Fruit fly (Drosophila melanogaster) whole organism, embryonic: ENCODE results near the gene Sf3b3.

Experiments used
- ATbp ChIP-seq: fragments of 200-800 bp; sonication (Bioruptor generic); optimal IDR thresholded peaks from 2 replicates; lab custom pipeline; 2017; ENCODE audit warnings: missing biosample characterization, mild to moderate bottlenecking, missing genetic modification characterization, missing genetic modification reagents
- Ada2b ChIP-seq: fragments of 200-800 bp; sonication (Bioruptor generic); IDR thresholded peaks from 2 replicates; pipeline ENCODE4 v1.3.6; 2022; ENCODE audit warnings: missing biosample characterization, missing genetic modification characterization
- CG10462 ChIP-seq: fragments of 200-800 bp; sonication (Bioruptor generic); optimal IDR thresholded peaks from 2 replicates; lab custom pipeline; 2016; ENCODE audit warnings: missing biosample characterization, missing genetic modification characterization
- CG11504 ChIP-seq: fragments of 200-800 bp; sonication (Bioruptor generic); optimal IDR thresholded peaks from 3 replicates; lab custom pipeline; 2019; ENCODE audit warnings: missing biosample characterization, mild to moderate bottlenecking, missing genetic modification characterization, moderate library complexity
- CG11560 ChIP-seq: fragments of 200-800 bp; sonication (Bioruptor generic); IDR thresholded peaks from 3 replicates; pipeline ENCODE4 v1.3.6; 2022; ENCODE audit warnings: missing biosample characterization, missing genetic modification characterization
- CG12942 ChIP-seq: fragments of 200-800 bp; sonication (Bioruptor generic); optimal IDR thresholded peaks from 3 replicates; lab custom pipeline; 2016; ENCODE audit warnings: missing biosample characterization, missing genetic modification characterization
- CG13296 ChIP-seq: fragments of 200-800 bp; sonication (Bioruptor generic); optimal IDR thresholded peaks from 3 replicates; lab custom pipeline; 2018; ENCODE audit warnings: missing biosample characterization, mild to moderate bottlenecking, missing genetic modification characterization
- CG13894 ChIP-seq: fragments of 200-800 bp; sonication (Bioruptor generic); optimal IDR thresholded peaks from 3 replicates; lab custom pipeline; 2018; ENCODE audit warnings: missing biosample characterization, mild to moderate bottlenecking, missing genetic modification characterization, moderate library complexity
- CG1602 ChIP-seq: fragments of 200-800 bp; sonication (Bioruptor generic); optimal IDR thresholded peaks from 3 replicates; lab custom pipeline; 2016; ENCODE audit warnings: missing biosample characterization, missing genetic modification characterization
- CG18011 ChIP-seq: fragments of 200-800 bp; sonication (Bioruptor generic); optimal IDR thresholded peaks from 2 replicates; lab custom pipeline; 2017; ENCODE audit warnings: missing biosample characterization, missing genetic modification characterization, mild to moderate bottlenecking, moderate library complexity, missing genotype
- CG3281 ChIP-seq: fragments of 200-800 bp; sonication (Bioruptor generic); optimal IDR thresholded peaks from 3 replicates; lab custom pipeline; 2017; ENCODE audit warnings: missing biosample characterization, mild to moderate bottlenecking, missing genetic modification characterization
- CG3726 ChIP-seq: fragments of 200-800 bp; sonication (Bioruptor generic); IDR thresholded peaks from 3 replicates; pipeline ENCODE4, ENCODE4 v1.3.6; 2022; ENCODE audit warnings: missing biosample characterization, missing genetic modification characterization
- CG6854 ChIP-seq: fragments of 200-800 bp; sonication (Bioruptor generic); optimal IDR thresholded peaks from 3 replicates; lab custom pipeline; 2017; ENCODE audit warnings: missing biosample characterization, mild to moderate bottlenecking, missing genetic modification characterization
- CG7556 ChIP-seq: fragments of 200-800 bp; sonication (Bioruptor generic); optimal IDR thresholded peaks from 2 replicates; lab custom pipeline; 2017; ENCODE audit warnings: missing biosample characterization, mild to moderate bottlenecking, missing genetic modification characterization
- CG7839 ChIP-seq: fragments of 200-800 bp; sonication (Bioruptor generic); optimal IDR thresholded peaks from 3 replicates; lab custom pipeline; 2018; ENCODE audit warnings: missing biosample characterization, mild to moderate bottlenecking, missing genetic modification characterization, moderate library complexity
- CG7963 ChIP-seq: fragments of 200-800 bp; sonication (Bioruptor generic); IDR thresholded peaks from 3 replicates; pipeline ENCODE4 v1.3.6; 2022; ENCODE audit warnings: missing biosample characterization, missing genetic modification characterization; ENCODE audit not compliant: partially characterized antibody
- CG7987 ChIP-seq: fragments of 200-800 bp; sonication (Bioruptor generic); optimal IDR thresholded peaks from 2 replicates; lab custom pipeline; 2018; ENCODE audit warnings: missing biosample characterization, mild to moderate bottlenecking, missing genetic modification characterization, moderate library complexity
- CG8281 ChIP-seq: fragments of 200-800 bp; sonication (Bioruptor generic); optimal IDR thresholded peaks from 2 replicates; lab custom pipeline; 2018; ENCODE audit warnings: missing biosample characterization, mild to moderate bottlenecking, missing genetic modification characterization, moderate library complexity
- CG8478 ChIP-seq: fragments of >200 bp; optimal IDR thresholded peaks from 2 replicates; lab custom pipeline; 2018
- CTCF ChIP-seq: fragments of 200-800 bp; sonication (Bioruptor generic); optimal IDR thresholded peaks from 2 replicates; lab custom pipeline; 2017; ENCODE audit warnings: missing biosample characterization, mild to moderate bottlenecking, missing genetic modification characterization, moderate library complexity
- Dll ChIP-seq: fragments of 200-800 bp; sonication (Bioruptor generic); IDR thresholded peaks from 4 replicates; pipeline ENCODE4 v1.3.6; 2022; ENCODE audit warnings: missing biosample characterization, missing genetic modification characterization; ENCODE audit not compliant: partially characterized antibody
- Drgx ChIP-seq: fragments of 200-800 bp; sonication (Bioruptor generic); IDR thresholded peaks from 2 replicates; pipeline ENCODE4 v1.3.6; 2022; ENCODE audit warnings: missing biosample characterization, missing genetic modification characterization
- HHEX ChIP-seq: fragments of 200-800 bp; sonication (Bioruptor generic); optimal IDR thresholded peaks from 3 replicates; lab custom pipeline; 2017; ENCODE audit warnings: missing biosample characterization, mild to moderate bottlenecking, missing genetic modification characterization, missing genetic modification reagents
- HmgZ ChIP-seq: fragments of 200-800 bp; sonication (Bioruptor generic); optimal IDR thresholded peaks from 2 replicates; lab custom pipeline; 2018; ENCODE audit warnings: missing biosample characterization, mild to moderate bottlenecking, missing genetic modification characterization
- Mes4 ChIP-seq: fragments of 200-800 bp; sonication (Bioruptor generic); optimal IDR thresholded peaks from 2 replicates; lab custom pipeline; 2016; ENCODE audit warnings: missing biosample characterization, missing genetic modification characterization
- Nf-YA ChIP-seq: fragments of 200-800 bp; sonication (Bioruptor generic); IDR thresholded peaks from 2 replicates; pipeline ENCODE4 v1.3.6; 2022; ENCODE audit warnings: missing biosample characterization, missing genetic modification characterization
- Rx ChIP-seq: fragments of 200-800 bp; sonication (Bioruptor generic); IDR thresholded peaks from 2 replicates; pipeline ENCODE4 v1.3.6; 2022; ENCODE audit warnings: missing biosample characterization, missing genetic modification characterization
- Ssrp ChIP-seq: fragments of 200-800 bp; sonication (Bioruptor generic); optimal IDR thresholded peaks from 2 replicates; lab custom pipeline; 2018; ENCODE audit warnings: missing biosample characterization, mild to moderate bottlenecking, missing genetic modification characterization, moderate library complexity
- Stat92E ChIP-seq, 3 experiments: fragments of >200 bp in 2 of 3; fragments of 200-800 bp in 1 of 3; sonication (Bioruptor generic) in 1 of 3; optimal IDR thresholded peaks; 2 replicates each; lab custom pipeline; 2017 to 2019; ENCODE audit warnings: missing biosample characterization in 3 of 3, missing genetic modification characterization in 3 of 3, mild to moderate bottlenecking in 1 of 3, moderate library complexity in 1 of 3
- al ChIP-seq: fragments of 200-800 bp; sonication (Bioruptor generic); IDR thresholded peaks from 2 replicates; pipeline ENCODE4 v1.3.6; 2022; ENCODE audit warnings: missing biosample characterization, missing genetic modification characterization
- chm ChIP-seq: fragments of 200-800 bp; sonication (Bioruptor generic); IDR thresholded peaks from 2 replicates; pipeline ENCODE4 v1.3.6; 2022; ENCODE audit warnings: missing biosample characterization, missing genetic modification characterization
- dimm ChIP-seq: fragments of 200-800 bp; sonication (Bioruptor generic); IDR thresholded peaks from 2 replicates; pipeline ENCODE4 v1.3.6; 2022; ENCODE audit warnings: missing biosample characterization, missing genetic modification characterization
- emc ChIP-seq: fragments of 200-800 bp; sonication (Bioruptor generic); optimal IDR thresholded peaks from 2 replicates; lab custom pipeline; 2016; ENCODE audit warnings: missing biosample characterization, missing genetic modification characterization
- ewg ChIP-seq: fragments of 200-800 bp; sonication (Bioruptor generic); optimal IDR thresholded peaks from 3 replicates; lab custom pipeline; 2017; ENCODE audit warnings: mild to moderate bottlenecking, missing biosample characterization, missing genetic modification reagents, missing genetic modification characterization
- ftz-f1 ChIP-seq: fragments of 200-800 bp; sonication (Bioruptor generic); optimal IDR thresholded peaks from 2 replicates; lab custom pipeline; 2016; ENCODE audit warnings: missing biosample characterization, missing genetic modification characterization
- fu2 ChIP-seq: fragments of 200-800 bp; sonication (Bioruptor generic); optimal IDR thresholded peaks from 2 replicates; lab custom pipeline; 2016; ENCODE audit warnings: missing biosample characterization, missing genetic modification characterization
- kay ChIP-seq: fragments of 200-800 bp; sonication (Bioruptor generic); optimal IDR thresholded peaks from 2 replicates; lab custom pipeline; 2016; ENCODE audit warnings: missing biosample characterization, missing genetic modification characterization
- lola ChIP-seq, 3 experiments: fragments of >200 bp in 2 of 3; fragments of 200-800 bp in 1 of 3; sonication (Bioruptor generic) in 1 of 3; optimal IDR thresholded peaks; 2 replicates each; lab custom pipeline; 2017 to 2019; ENCODE audit warnings: missing biosample characterization in 3 of 3, missing genetic modification characterization in 3 of 3, mild to moderate bottlenecking in 1 of 3, moderate library complexity in 1 of 3
- mirr ChIP-seq: fragments of 200-800 bp; sonication (Bioruptor generic); optimal IDR thresholded peaks from 3 replicates; lab custom pipeline; 2018; ENCODE audit warnings: missing biosample characterization, mild to moderate bottlenecking, missing genetic modification characterization
- nau ChIP-seq: fragments of 200-800 bp; sonication (Bioruptor generic); optimal IDR thresholded peaks from 3 replicates; lab custom pipeline; 2017; ENCODE audit warnings: missing biosample characterization, mild to moderate bottlenecking, missing genetic modification characterization, missing genetic modification reagents
- phol ChIP-seq: fragments of 200-800 bp; sonication (Bioruptor generic); optimal IDR thresholded peaks from 3 replicates; lab custom pipeline; 2018; ENCODE audit warnings: missing biosample characterization, mild to moderate bottlenecking, missing genetic modification characterization, moderate library complexity
- sens-2 ChIP-seq: fragments of 200-800 bp; sonication (Bioruptor generic); IDR thresholded peaks from 2 replicates; pipeline ENCODE4 v1.3.6; 2022; ENCODE audit warnings: missing biosample characterization, missing genetic modification characterization
- seq ChIP-seq: fragments of 200-800 bp; sonication (Bioruptor generic); IDR thresholded peaks from 2 replicates; pipeline ENCODE4 v1.3.6; 2022; ENCODE audit warnings: missing biosample characterization, missing genetic modification characterization
- sim ChIP-seq: fragments of 200-800 bp; sonication (Bioruptor generic); IDR thresholded peaks from 2 replicates; pipeline ENCODE4 v1.3.6; 2022; ENCODE audit warnings: missing biosample characterization, missing genetic modification characterization
- sisA ChIP-seq: fragments of 200-800 bp; sonication (Bioruptor generic); IDR thresholded peaks from 2 replicates; pipeline ENCODE4 v1.3.6; 2022; ENCODE audit warnings: missing biosample characterization, missing genetic modification characterization
- so ChIP-seq: fragments of 200-800 bp; sonication (Bioruptor generic); IDR thresholded peaks from 3 replicates; pipeline ENCODE4 v1.3.6; 2022; ENCODE audit warnings: missing biosample characterization, missing genetic modification characterization
- tll ChIP-seq, 2 experiments: fragments of 200-800 bp in 1 of 2; fragments of >200 bp in 1 of 2; sonication (Bioruptor generic) in 1 of 2; optimal IDR thresholded peaks; 2 replicates each; lab custom pipeline; 2017 to 2019; ENCODE audit warnings: missing biosample characterization in 2 of 2, missing genetic modification characterization in 2 of 2, mild to moderate bottlenecking in 1 of 2, moderate library complexity in 1 of 2
- tup ChIP-seq: fragments of 200-800 bp; sonication (Bioruptor generic); optimal IDR thresholded peaks from 2 replicates; lab custom pipeline; 2016; ENCODE audit warnings: missing biosample characterization, mild to moderate bottlenecking, missing genetic modification characterization, moderate library complexity
- tx ChIP-seq: fragments of 200-800 bp; sonication (Bioruptor generic); optimal IDR thresholded peaks from 2 replicates; lab custom pipeline; 2016; ENCODE audit warnings: missing biosample characterization, missing genetic modification characterization
- zfh2 ChIP-seq: fragments of 200-800 bp; sonication (Bioruptor generic); optimal IDR thresholded peaks from 2 replicates; lab custom pipeline; 2016; ENCODE audit warnings: missing biosample characterization, missing genetic modification characterization

Gene Sf3b3

DNA sequence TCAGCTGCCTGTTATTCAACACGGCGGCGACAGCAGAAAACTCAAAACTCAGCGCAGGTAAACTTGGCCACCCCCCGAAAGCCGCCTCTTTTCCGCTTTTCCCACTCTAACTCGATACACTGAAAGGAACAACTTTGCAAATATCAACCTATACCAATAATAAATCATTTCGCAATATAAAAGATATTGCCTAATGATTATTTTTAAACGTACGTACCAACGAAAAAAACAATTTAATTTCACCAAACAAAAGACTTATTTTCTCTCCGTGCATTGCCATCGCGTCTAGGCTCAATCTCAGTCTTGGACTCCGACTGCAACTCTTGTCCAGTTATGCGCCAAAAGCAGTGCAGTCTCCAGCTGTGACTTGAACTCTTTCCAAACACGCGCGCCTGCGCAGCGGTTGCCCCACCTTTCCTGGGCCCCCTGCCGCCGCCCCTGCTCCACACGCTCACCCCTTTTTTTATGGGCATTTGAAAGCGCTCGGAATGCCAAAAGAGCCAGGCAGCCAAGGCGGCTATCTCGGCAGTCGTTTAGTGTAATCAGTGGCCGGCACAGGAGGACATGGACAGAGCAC is 27.5 kb downstream of the Sf3b3 start (continued):
- no peak for TF ChIP-seq Dll (GFP tag; lab: Robert Waterston, UW)
- no peak for TF ChIP-seq CG8478 (lab: Kevin White, UChicago)
- no peak for TF ChIP-seq emc (GFP tag; lab: Kevin White, UChicago)
- no peak for TF ChIP-seq tup (GFP tag; lab: Kevin White, UChicago)
- TF ChIP-seq phol (tag; lab: Kevin White, UChicago): peak; percentile 78
- no peak for TF ChIP-seq CG18011
- TF ChIP-seq Ada2b (GFP tag; lab: Robert Waterston, UW): no peak
- TF ChIP-seq chm (GFP tag; lab: Robert Waterston, UW): 0 out of 2 replicates have a peak, but pooled peaks have one; percentile 26
- TF ChIP-seq CTCF: no peak
- no peak for TF ChIP-seq dimm (GFP tag; lab: Robert Waterston, UW)
- peak; percentile 20 for TF ChIP-seq CG1602 (GFP tag; lab: Kevin White, UChicago)
- TF ChIP-seq al (GFP tag; lab: Robert Waterston, UW): no peak
- TF ChIP-seq sim: no peak
- TF ChIP-seq CG8281 (tag; lab: Kevin White, UChicago): peak; percentile 33
- TF ChIP-seq nau (GFP tag; lab: Kevin White, UChicago): peak; percentile 40
- TF ChIP-seq fu2 (GFP tag; lab: Kevin White, UChicago): peak; percentile 11
- TF ChIP-seq seq (GFP tag; lab: Robert Waterston, UW): 0 out of 2 replicates have a peak, but pooled peaks have one; percentile 33
- TF ChIP-seq CG3726 (GFP tag; lab: Robert Waterston, UW): peak; percentile 56; the same call in 1 of the 3 replicates
- TF ChIP-seq kay (GFP tag; lab: Kevin White, UChicago): no peak
- TF ChIP-seq CG13894 (tag; lab: Kevin White, UChicago): no peak
- TF ChIP-seq CG10462 (GFP tag; lab: Kevin White, UChicago): no peak
- no peak for TF ChIP-seq mirr
- peak; percentile 60 for TF ChIP-seq sisA (GFP tag; lab: Robert Waterston, UW)
- TF ChIP-seq CG7963: no peak
- peak; percentile 29 for TF ChIP-seq Mes4
- TF ChIP-seq sens-2: peak; percentile 38; the same call in 1 of the 2 replicates
- peak; percentile 96 for TF ChIP-seq Drgx (GFP tag; lab: Robert Waterston, UW)
- peak; percentile 33 for TF ChIP-seq Ssrp (tag; lab: Kevin White, UChicago)
- no peak for TF ChIP-seq ftz-f1 (GFP tag; lab: Kevin White, UChicago)
- TF ChIP-seq so (GFP tag; lab: Robert Waterston, UW): peak; percentile 67; the same call in 1 of the 3 replicates
- TF ChIP-seq CG13296 (GFP tag; lab: Kevin White, UChicago): no peak
- no peak for TF ChIP-seq tx (GFP tag; lab: Kevin White, UChicago)
- TF ChIP-seq HHEX: peak; percentile 54
- TF ChIP-seq CG11504 (tag; lab: Kevin White, UChicago): peak; percentile 75
- peak; percentile 64 for TF ChIP-seq CG7839 (tag; lab: Kevin White, UChicago)
- TF ChIP-seq CG12942 (GFP tag; lab: Kevin White, UChicago): peak; percentile 37
- TF ChIP-seq ATbp (GFP tag; lab: Kevin White, UChicago): peak; percentile 45
- no peak for TF ChIP-seq tll (GFP tag; optimal IDR thresholded peaks at IDR 0.05; lab: Kevin White, UChicago)
- TF ChIP-seq zfh2: no peak
- TF ChIP-seq CG3281 (GFP tag; lab: Kevin White, UChicago): peak; percentile 51
- TF ChIP-seq CG6854: no peak
- no peak for TF ChIP-seq CG11560 (tag; lab: Robert Waterston, UW)
- no peak for TF ChIP-seq CG7987 (GFP tag; lab: Kevin White, UChicago)
- peak in 1 of 3 experiments; percentile 59 for TF ChIP-seq lola (GFP tag; optimal IDR thresholded peaks at IDR 0.05; lab: Kevin White, UChicago)
- peak; percentile 71 for TF ChIP-seq ewg (GFP tag; lab: Kevin White, UChicago)
- TF ChIP-seq Nf-YA (GFP tag; lab: Robert Waterston, UW): peak; percentile 54; the same call in 1 of the 2 replicates
- TF ChIP-seq Stat92E (GFP tag; optimal IDR thresholded peaks at IDR 0.05; lab: Kevin White, UChicago): no peak
- TF ChIP-seq CG7556 (GFP tag; lab: Kevin White, UChicago): peak; percentile 57
- no peak for TF ChIP-seq HmgZ (tag; lab: Kevin White, UChicago)
- TF ChIP-seq Rx (GFP tag; lab: Robert Waterston, UW): peak; percentile 32; the same call in 1 of the 2 replicates
